Worm (Caenorhabditis elegans) whole organism, midembryonic: ENCODE data around the gene par-2.

Experiments
- T22C8.4 ChIP-seq: fragments of 200-800 bp; sonication (Bioruptor generic); IDR thresholded peaks from 2 replicates; pipeline ENCODE4 v1.3.6; 2022; ENCODE audit warnings: missing genetic modification characterization, missing compliant biosample characterization
- klf-2 ChIP-seq: fragments of 200-800 bp; sonication (Bioruptor generic); conservative IDR thresholded peaks from 2 replicates; pipeline ENCODE4 v1.3.6; 2022; ENCODE audit warnings: missing genetic modification reagents, missing genetic modification characterization, missing compliant biosample characterization
- med-1 ChIP-seq: sonication (generic microtip); optimal IDR thresholded peaks from 2 replicates; lab custom pipeline; 2017; ENCODE audit warnings: missing genetic modification characterization, mild to moderate bottlenecking, missing compliant biosample characterization, antibody characterized with exemption, missing genetic modification reagents; ENCODE audit not compliant: insufficient read depth
- ref-1 ChIP-seq: fragments of 200-800 bp; sonication (Bioruptor generic); conservative IDR thresholded peaks from 2 replicates; pipeline ENCODE4 v1.3.6; 2022; ENCODE audit warnings: missing genetic modification reagents, missing genetic modification characterization, missing compliant biosample characterization
- tab-1 ChIP-seq: fragments of 200-800 bp; sonication (Bioruptor generic); IDR thresholded peaks from 2 replicates; pipeline ENCODE4 v1.3.6; 2022; ENCODE audit warnings: missing genetic modification characterization, missing compliant biosample characterization
- ztf-23 ChIP-seq: fragments of 200-800 bp; sonication (Bioruptor generic); IDR thresholded peaks from 2 replicates; pipeline ENCODE4 v1.3.6; 2022; ENCODE audit warnings: missing genetic modification reagents, missing genetic modification characterization, missing compliant biosample characterization
- ztf-29 ChIP-seq: fragments of 200-800 bp; sonication (Bioruptor generic); IDR thresholded peaks from 2 replicates; pipeline ENCODE4 v1.3.6; 2022; ENCODE audit warnings: missing genetic modification reagents, missing genetic modification characterization, missing compliant biosample characterization

ce11 chrIII:1034853-1035252 lies 46.3 kb upstream of the par-2 start:
- TF ChIP-seq ref-1 (no peak), ztf-23 (no peak), T22C8.4 (GFP tag; lab: Robert Waterston, UW) (no peak), ztf-29 (GFP tag; lab: Robert Waterston, UW) (no peak), med-1 (GFP tag; lab: Kevin White, UChicago) (no peak), tab-1 (GFP tag; lab: Robert Waterston, UW) (no peak), klf-2 (GFP tag; lab: Robert Waterston, UW) (no peak)
